Fruit fly (Drosophila melanogaster) whole organism, embryonic: ENCODE measurements around the gene CG17036.

Experiments used
- Abd-B ChIP-seq: fragments of 200-800 bp; sonication (Bioruptor generic); optimal IDR thresholded peaks from 2 replicates; lab custom pipeline; 2018; ENCODE audit warnings: missing biosample characterization, mild to moderate bottlenecking, missing genetic modification characterization, moderate library complexity
- Aef1 ChIP-seq: fragments of 200-800 bp; sonication (Bioruptor generic); IDR thresholded peaks from 3 replicates; pipeline ENCODE4 v1.3.6; 2022; ENCODE audit warnings: missing biosample characterization, missing genetic modification characterization
- Bgb ChIP-seq: fragments of 200-800 bp; sonication (Bioruptor generic); IDR thresholded peaks from 2 replicates; pipeline ENCODE4 v1.3.6; 2022; ENCODE audit warnings: missing biosample characterization, missing genetic modification characterization; ENCODE audit not compliant: partially characterized antibody
- C15 ChIP-seq: fragments of 200-800 bp; sonication (Bioruptor generic); IDR thresholded peaks from 3 replicates; pipeline ENCODE4 v1.3.6; 2022; ENCODE audit warnings: missing biosample characterization, missing genetic modification characterization
- CG10654 ChIP-seq: fragments of 200-800 bp; sonication (Bioruptor generic); optimal IDR thresholded peaks from 2 replicates; lab custom pipeline; 2016; ENCODE audit warnings: missing biosample characterization, missing genetic modification characterization
- CG12104 ChIP-seq: fragments of 200-800 bp; sonication (Bioruptor generic); optimal IDR thresholded peaks from 3 replicates; lab custom pipeline; 2016; ENCODE audit warnings: missing biosample characterization, missing genetic modification characterization
- CG12155 ChIP-seq: fragments of 200-800 bp; sonication (Bioruptor generic); optimal IDR thresholded peaks from 3 replicates; lab custom pipeline; 2016; ENCODE audit warnings: missing biosample characterization, missing genetic modification characterization
- CG12391 ChIP-seq: fragments of 200-800 bp; sonication (Bioruptor generic); optimal IDR thresholded peaks from 3 replicates; lab custom pipeline; 2018; ENCODE audit warnings: missing biosample characterization, mild to moderate bottlenecking, missing genetic modification characterization, moderate library complexity
- CG12659 ChIP-seq: fragments of 200-800 bp; sonication (Bioruptor generic); optimal IDR thresholded peaks from 3 replicates; lab custom pipeline; 2017; ENCODE audit warnings: mild to moderate bottlenecking, missing biosample characterization, missing genetic modification reagents, missing genetic modification characterization
- CG12942 ChIP-seq: fragments of 200-800 bp; sonication (Bioruptor generic); optimal IDR thresholded peaks from 3 replicates; lab custom pipeline; 2016; ENCODE audit warnings: missing biosample characterization, missing genetic modification characterization
- CG16779 ChIP-seq: fragments of 200-800 bp; sonication (Bioruptor generic); IDR thresholded peaks from 2 replicates; pipeline ENCODE4 v1.3.6; 2022; ENCODE audit warnings: missing biosample characterization, missing genetic modification characterization
- CG18619 ChIP-seq: fragments of 200-800 bp; sonication (Bioruptor generic); optimal IDR thresholded peaks from 3 replicates; lab custom pipeline; 2017; ENCODE audit warnings: missing biosample characterization, mild to moderate bottlenecking, missing genetic modification characterization
- CG18764 ChIP-seq: fragments of 200-800 bp; sonication (Bioruptor generic); optimal IDR thresholded peaks from 3 replicates; lab custom pipeline; 2016; ENCODE audit warnings: missing biosample characterization, missing genetic modification characterization
- CG30020 ChIP-seq: fragments of 200-800 bp; optimal IDR thresholded peaks from 2 replicates; lab custom pipeline; 2019; ENCODE audit warnings: missing biosample characterization, mild to moderate bottlenecking, missing genetic modification characterization, moderate library complexity
- CG31224 ChIP-seq: fragments of 200-800 bp; sonication (Bioruptor generic); IDR thresholded peaks from 2 replicates; pipeline ENCODE4 v1.3.6; 2022; ENCODE audit warnings: missing biosample characterization, missing genetic modification characterization
- CG33213 ChIP-seq: fragments of 200-800 bp; sonication (Bioruptor generic); optimal IDR thresholded peaks from 3 replicates; lab custom pipeline; 2016; ENCODE audit warnings: missing biosample characterization, missing genetic modification characterization
- CG4360 ChIP-seq: fragments of 200-800 bp; sonication (Bioruptor generic); IDR thresholded peaks from 2 replicates; pipeline ENCODE4 v1.3.6; 2022; ENCODE audit warnings: missing biosample characterization, missing genetic modification characterization
- CG5245 ChIP-seq: fragments of 200-800 bp; sonication (Bioruptor generic); optimal IDR thresholded peaks from 3 replicates; lab custom pipeline; 2016; ENCODE audit warnings: missing biosample characterization, missing genetic modification characterization
- CG7987 ChIP-seq: fragments of 200-800 bp; sonication (Bioruptor generic); optimal IDR thresholded peaks from 2 replicates; lab custom pipeline; 2018; ENCODE audit warnings: missing biosample characterization, mild to moderate bottlenecking, missing genetic modification characterization, moderate library complexity
- CG8924 ChIP-seq: fragments of 200-800 bp; optimal IDR thresholded peaks from 3 replicates; lab custom pipeline; 2019; ENCODE audit warnings: missing biosample characterization, mild to moderate bottlenecking, missing genetic modification characterization, moderate library complexity
- D19B ChIP-seq: fragments of 200-800 bp; sonication (Bioruptor generic); optimal IDR thresholded peaks from 2 replicates; lab custom pipeline; 2017; ENCODE audit warnings: missing biosample characterization, mild to moderate bottlenecking, missing genetic modification characterization
- Dbx ChIP-seq: fragments of 200-800 bp; sonication (Bioruptor generic); IDR thresholded peaks from 3 replicates; pipeline ENCODE4 v1.3.6; 2022; ENCODE audit warnings: missing biosample characterization, missing genetic modification characterization
- Dip2 ChIP-seq: fragments of 200-800 bp; sonication (Bioruptor generic); IDR thresholded peaks from 2 replicates; pipeline ENCODE4 v1.3.6; 2022; ENCODE audit warnings: missing biosample characterization, missing genetic modification characterization
- Doc3 ChIP-seq: fragments of 200-800 bp; sonication (Bioruptor generic); IDR thresholded peaks from 3 replicates; pipeline ENCODE4 v1.3.6; 2022; ENCODE audit warnings: missing biosample characterization, missing genetic modification characterization; ENCODE audit not compliant: partially characterized antibody
- Ets97D ChIP-seq: fragments of 200-800 bp; sonication (Bioruptor generic); optimal IDR thresholded peaks from 3 replicates; lab custom pipeline; 2016; ENCODE audit warnings: missing biosample characterization, missing genetic modification characterization
- Fer3 ChIP-seq: fragments of 200-800 bp; sonication (Bioruptor generic); optimal IDR thresholded peaks from 2 replicates; lab custom pipeline; 2018; ENCODE audit warnings: missing biosample characterization, mild to moderate bottlenecking, missing genetic modification characterization, moderate library complexity
- HLH54F ChIP-seq: fragments of 200-800 bp; sonication (Bioruptor generic); optimal IDR thresholded peaks from 3 replicates; lab custom pipeline; 2016; ENCODE audit warnings: missing biosample characterization, missing genetic modification characterization
- HLHmδ ChIP-seq: fragments of 200-800 bp; sonication (Bioruptor generic); optimal IDR thresholded peaks from 2 replicates; lab custom pipeline; 2018; ENCODE audit warnings: missing biosample characterization, mild to moderate bottlenecking, missing genetic modification characterization, moderate library complexity
- Hr51 ChIP-seq, 2 experiments: fragments of 200-800 bp; sonication (Bioruptor generic); optimal IDR thresholded peaks; 2 replicates in 1 of 2; 3 replicates in 1 of 2; lab custom pipeline; 2016 to 2018; ENCODE audit warnings: missing biosample characterization in 2 of 2, missing genetic modification characterization in 2 of 2, mild to moderate bottlenecking in 1 of 2, moderate library complexity in 1 of 2
- Oaz ChIP-seq: fragments of 200-800 bp; sonication (Bioruptor generic); IDR thresholded peaks from 2 replicates; pipeline ENCODE4 v1.3.6; 2022; ENCODE audit warnings: missing biosample characterization, missing genetic modification characterization
- Oli ChIP-seq: fragments of 200-800 bp; sonication (Bioruptor generic); optimal IDR thresholded peaks from 2 replicates; lab custom pipeline; 2018; ENCODE audit warnings: missing biosample characterization, mild to moderate bottlenecking, missing genetic modification characterization, moderate library complexity
- Sin3A ChIP-seq: fragments of >200 bp; optimal IDR thresholded peaks from 2 replicates; lab custom pipeline; 2018
- Usf ChIP-seq: fragments of 200-800 bp; sonication (Bioruptor generic); optimal IDR thresholded peaks from 2 replicates; lab custom pipeline; 2017; ENCODE audit warnings: missing genotype, missing biosample characterization, missing genetic modification characterization
- bbx ChIP-seq: fragments of 200-800 bp; sonication (Bioruptor generic); IDR thresholded peaks from 2 replicates; pipeline ENCODE4 v1.3.6; 2022; ENCODE audit warnings: missing biosample characterization, missing genetic modification characterization; ENCODE audit not compliant: partially characterized antibody
- eyg ChIP-seq: fragments of 200-800 bp; sonication (Bioruptor generic); optimal IDR thresholded peaks from 3 replicates; lab custom pipeline; 2016; ENCODE audit warnings: missing biosample characterization, missing genetic modification characterization
- fru ChIP-seq: fragments of >200 bp; optimal IDR thresholded peaks from 2 replicates; lab custom pipeline; 2017
- ftz-f1 ChIP-seq: fragments of 200-800 bp; sonication (Bioruptor generic); optimal IDR thresholded peaks from 2 replicates; lab custom pipeline; 2016; ENCODE audit warnings: missing biosample characterization, missing genetic modification characterization
- grau ChIP-seq: fragments of 200-800 bp; optimal IDR thresholded peaks from 3 replicates; lab custom pipeline; 2019; ENCODE audit warnings: missing biosample characterization, mild to moderate bottlenecking, missing genetic modification characterization, moderate library complexity
- hbn ChIP-seq: fragments of 200-800 bp; sonication (Bioruptor generic); IDR thresholded peaks from 2 replicates; pipeline ENCODE4 v1.3.6; 2022; ENCODE audit warnings: missing biosample characterization, missing genetic modification characterization; ENCODE audit not compliant: partially characterized antibody
- insv ChIP-seq, 2 experiments: fragments of 200-800 bp; sonication (Bioruptor generic); optimal IDR thresholded peaks; 3 replicates each; lab custom pipeline; 2016 to 2018; ENCODE audit warnings: missing biosample characterization in 2 of 2, missing genetic modification characterization in 2 of 2
- inv ChIP-seq: fragments of 200-800 bp; sonication (Bioruptor generic); IDR thresholded peaks from 2 replicates; pipeline ENCODE4 v1.3.6; 2022; ENCODE audit warnings: missing biosample characterization, missing genetic modification characterization; ENCODE audit not compliant: partially characterized antibody
- maf-S ChIP-seq: fragments of 200-800 bp; sonication (Bioruptor generic); optimal IDR thresholded peaks from 2 replicates; lab custom pipeline; 2016; ENCODE audit warnings: missing biosample characterization, missing genetic modification characterization
- nmo ChIP-seq: fragments of 200-800 bp; sonication (Bioruptor generic); optimal IDR thresholded peaks from 2 replicates; lab custom pipeline; 2018; ENCODE audit warnings: missing biosample characterization, mild to moderate bottlenecking, missing genetic modification characterization, moderate library complexity
- odd ChIP-seq: fragments of 200-800 bp; sonication (Bioruptor generic); optimal IDR thresholded peaks from 2 replicates; lab custom pipeline; 2017; ENCODE audit warnings: missing biosample characterization, mild to moderate bottlenecking, missing genetic modification characterization
- pfk ChIP-seq: fragments of 200-800 bp; sonication (Bioruptor generic); optimal IDR thresholded peaks from 2 replicates; lab custom pipeline; 2018; ENCODE audit warnings: missing biosample characterization, mild to moderate bottlenecking, missing genetic modification characterization, moderate library complexity
- phol ChIP-seq: fragments of 200-800 bp; sonication (Bioruptor generic); optimal IDR thresholded peaks from 3 replicates; lab custom pipeline; 2018; ENCODE audit warnings: missing biosample characterization, mild to moderate bottlenecking, missing genetic modification characterization, moderate library complexity
- pita ChIP-seq: fragments of 200-800 bp; sonication (Bioruptor generic); optimal IDR thresholded peaks from 2 replicates; lab custom pipeline; 2017; ENCODE audit warnings: missing biosample characterization, mild to moderate bottlenecking, missing genetic modification characterization
- row ChIP-seq: fragments of 200-800 bp; sonication (Bioruptor generic); IDR thresholded peaks from 3 replicates; pipeline ENCODE4 v1.3.6; 2022; ENCODE audit warnings: missing biosample characterization, missing genetic modification characterization
- sisA ChIP-seq: fragments of 200-800 bp; sonication (Bioruptor generic); IDR thresholded peaks from 2 replicates; pipeline ENCODE4 v1.3.6; 2022; ENCODE audit warnings: missing biosample characterization, missing genetic modification characterization
- slou ChIP-seq: fragments of 200-800 bp; sonication (Bioruptor generic); optimal IDR thresholded peaks from 3 replicates; lab custom pipeline; 2016; ENCODE audit warnings: missing biosample characterization, missing genetic modification characterization
- tx ChIP-seq: fragments of 200-800 bp; sonication (Bioruptor generic); optimal IDR thresholded peaks from 2 replicates; lab custom pipeline; 2016; ENCODE audit warnings: missing biosample characterization, missing genetic modification characterization
- yki ChIP-seq: fragments of >200 bp; optimal IDR thresholded peaks from 3 replicates; lab custom pipeline; 2018

Gene CG17036

dm6 chr2L:12700381-12700963 is at the start of gene CG17036 (continued):
- TF ChIP-seq Usf (GFP tag; lab: Kevin White, UChicago) (peak; percentile 10), sisA (GFP tag; lab: Robert Waterston, UW) (no peak), CG18619 (GFP tag; lab: Kevin White, UChicago) (no peak), HLHmδ (GFP tag; lab: Kevin White, UChicago) (no peak), phol (tag; lab: Kevin White, UChicago) (peak; percentile 23), CG18764 (GFP tag; lab: Kevin White, UChicago) (no peak), Dip2 (no peak), D19B (no peak), nmo (GFP tag; lab: Kevin White, UChicago) (peak; percentile 18), Oaz (no peak), Hr51 (GFP tag; optimal IDR thresholded peaks at IDR 0.05; lab: Kevin White, UChicago) (no peak), row (GFP tag; lab: Robert Waterston, UW) (peak; percentile 80), inv (GFP tag; lab: Robert Waterston, UW) (no peak), Fer3 (tag; lab: Kevin White, UChicago) (peak; percentile 4), CG7987 (GFP tag; lab: Kevin White, UChicago) (no peak), CG4360 (no peak), CG31224 (GFP tag; lab: Robert Waterston, UW) (no peak; the same call in 1 of the 2 replicates), HLH54F (GFP tag; lab: Kevin White, UChicago) (no peak), Ets97D (GFP tag; lab: Kevin White, UChicago) (no peak), Sin3A (lab: Kevin White, UChicago) (no peak), CG12391 (tag; lab: Kevin White, UChicago) (peak; percentile 40), CG10654 (GFP tag; lab: Kevin White, UChicago) (no peak), grau (tag; lab: Kevin White, UChicago) (peak; percentile 43), Aef1 (no peak), CG12659 (peak; percentile 45), Dbx (GFP tag; lab: Robert Waterston, UW) (peak; percentile 55; the same call in 1 of the 3 replicates), C15 (no peak), pita (no peak), Doc3 (GFP tag; lab: Robert Waterston, UW) (no peak), CG12155 (GFP tag; lab: Kevin White, UChicago) (peak; percentile 5), bbx (no peak), Oli (tag; lab: Kevin White, UChicago) (peak; percentile 22), eyg (GFP tag; lab: Kevin White, UChicago) (no peak), hbn (GFP tag; lab: Robert Waterston, UW) (no peak), CG12104 (GFP tag; lab: Kevin White, UChicago) (no peak), Abd-B (GFP tag; lab: Kevin White, UChicago) (no peak), yki (no peak), ftz-f1 (GFP tag; lab: Kevin White, UChicago) (no peak), CG16779 (GFP tag; lab: Robert Waterston, UW) (no peak), Bgb (GFP tag; lab: Robert Waterston, UW) (no peak), pfk (no peak), tx (GFP tag; lab: Kevin White, UChicago) (no peak), maf-S (GFP tag; lab: Kevin White, UChicago) (no peak), CG12942 (GFP tag; lab: Kevin White, UChicago) (no peak), CG8924 (tag; lab: Kevin White, UChicago) (no peak), odd (GFP tag; lab: Kevin White, UChicago) (no peak), slou (GFP tag; lab: Kevin White, UChicago) (no peak), fru (lab: Kevin White, UChicago) (no peak), CG5245 (no peak), CG30020 (tag; lab: Kevin White, UChicago) (no peak), CG33213 (GFP tag; lab: Kevin White, UChicago) (no peak), insv (GFP tag; optimal IDR thresholded peaks at IDR 0.05; lab: Kevin White, UChicago) (no peak)
